Worm (Caenorhabditis elegans) whole organism, early embryonic: Measurements from ENCODE around the gene cwp-5.

Experiments used
- F13C5.2 ChIP-seq: sonication (generic microtip); optimal IDR thresholded peaks from 2 replicates; lab custom pipeline; 2017; ENCODE audit warnings: mild to moderate bottlenecking, missing genetic modification characterization, inconsistent platforms, missing compliant biosample characterization
- ama-1 ChIP-seq: fragments of 150-350 bp; optimal IDR thresholded peaks from 2 replicates; lab custom pipeline; 2014
- flt-1 ChIP-seq: fragments of 200-800 bp; sonication (Bioruptor generic); IDR thresholded peaks from 2 replicates; pipeline ENCODE4 v1.3.6; 2022; ENCODE audit warnings: missing genetic modification characterization, missing compliant biosample characterization
- pes-1 ChIP-seq: fragments of 200-800 bp; sonication (Bioruptor generic); IDR thresholded peaks from 2 replicates; pipeline ENCODE4 v1.3.6; 2022; ENCODE audit warnings: missing genetic modification reagents, missing genetic modification characterization, missing compliant biosample characterization

- TF ChIP-seq ama-1 (lab: Kevin White, UChicago): no peak
- no peak for TF ChIP-seq flt-1 (GFP tag; lab: Robert Waterston, UW)
- no peak for TF ChIP-seq F13C5.2 (tag; lab: Kevin White, UChicago)
- no peak for TF ChIP-seq pes-1 (GFP tag; lab: Robert Waterston, UW)
Observed at ce11 chrX:13189861-13190260, at the start of gene cwp-5.
